Fruit fly (Drosophila melanogaster) whole organism, prepupa: ENCODE results near the gene Tmtc4.

Source experiments
- CG10669 ChIP-seq: fragments of 200-800 bp; sonication (Bioruptor generic); optimal IDR thresholded peaks from 3 replicates; lab custom pipeline; 2018; ENCODE audit warnings: missing biosample characterization, mild to moderate bottlenecking, missing genetic modification characterization, moderate library complexity
- CG11762 ChIP-seq: fragments of 200-800 bp; sonication (Bioruptor generic); optimal IDR thresholded peaks from 3 replicates; lab custom pipeline; 2016; ENCODE audit warnings: missing biosample characterization, missing genetic modification characterization; ENCODE audit not compliant: insufficient read depth
- CG34406 ChIP-seq: fragments of 200-800 bp; sonication (Bioruptor generic); optimal IDR thresholded peaks from 3 replicates; lab custom pipeline; 2016; ENCODE audit warnings: missing biosample characterization, missing genetic modification characterization
- CG6276 ChIP-seq: fragments of 200-800 bp; sonication (Bioruptor generic); optimal IDR thresholded peaks from 2 replicates; lab custom pipeline; 2017; ENCODE audit warnings: missing biosample characterization, mild to moderate bottlenecking, missing genetic modification characterization
- Gug ChIP-seq: fragments of 200-800 bp; sonication (Bioruptor generic); IDR thresholded peaks from 2 replicates; pipeline ENCODE4 v1.3.6; 2022; ENCODE audit warnings: missing biosample characterization, missing genetic modification characterization
- Hr39 ChIP-seq: fragments of 200-800 bp; sonication (Bioruptor generic); optimal IDR thresholded peaks from 2 replicates; lab custom pipeline; 2016; ENCODE audit warnings: missing biosample characterization, missing genetic modification characterization
- cyc ChIP-seq: fragments of 200-800 bp; sonication (Bioruptor generic); optimal IDR thresholded peaks from 3 replicates; lab custom pipeline; 2016; ENCODE audit warnings: missing biosample characterization, missing genetic modification characterization
- dac ChIP-seq: fragments of 200-800 bp; sonication (Bioruptor generic); optimal IDR thresholded peaks from 2 replicates; lab custom pipeline; 2017; ENCODE audit warnings: missing biosample characterization, mild to moderate bottlenecking, missing genetic modification characterization
- dsx ChIP-seq: fragments of 200-800 bp; optimal IDR thresholded peaks from 3 replicates; lab custom pipeline; 2019; ENCODE audit warnings: missing biosample characterization, mild to moderate bottlenecking, missing genetic modification characterization, moderate library complexity; ENCODE audit not compliant: poor library complexity, severe bottlenecking
- esn ChIP-seq: fragments of 200-800 bp; sonication (Bioruptor generic); optimal IDR thresholded peaks from 2 replicates; lab custom pipeline; 2016; ENCODE audit warnings: missing biosample characterization, mild to moderate bottlenecking, missing genetic modification characterization, moderate library complexity
- salr ChIP-seq, 2 experiments: fragments of 200-800 bp; sonication (Bioruptor generic); optimal IDR thresholded peaks; 3 replicates each; lab custom pipeline; 2016 to 2018; ENCODE audit warnings: missing biosample characterization in 2 of 2, missing genetic modification characterization in 2 of 2, mild to moderate bottlenecking in 1 of 2
- vri ChIP-seq: fragments of 200-800 bp; sonication (Bioruptor generic); optimal IDR thresholded peaks from 3 replicates; lab custom pipeline; 2016; ENCODE audit warnings: missing biosample characterization, mild to moderate bottlenecking, missing genetic modification characterization

DNA sequence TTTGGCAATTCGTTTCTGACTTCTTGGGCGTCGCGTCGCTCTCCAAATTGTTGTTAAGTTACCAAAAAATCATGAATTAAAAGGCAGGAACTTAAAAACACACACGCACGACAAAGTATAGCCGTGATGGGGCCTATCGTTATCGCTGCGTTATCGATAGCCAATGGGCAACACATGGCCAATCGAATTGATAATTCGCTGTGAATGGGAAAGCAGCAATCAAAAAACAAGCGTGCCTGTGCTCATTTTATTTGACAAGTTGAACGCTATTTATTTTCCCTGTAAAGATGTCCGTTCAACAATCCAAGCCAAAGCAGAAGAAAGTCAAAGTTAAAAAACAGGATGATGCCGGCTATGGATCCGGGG lies 5.0 kb upstream of the Tmtc4 start, which contains the start of the genes Surf4 and CG31301:
- TF ChIP-seq Hr39 (no peak), Gug (GFP tag; lab: Robert Waterston, UW) (no peak), CG10669 (GFP tag; lab: Kevin White, UChicago) (no peak), salr (GFP tag; optimal IDR thresholded peaks at IDR 0.05; lab: Kevin White, UChicago) (no peak), CG11762 (no peak), CG34406 (GFP tag; lab: Kevin White, UChicago) (no peak), cyc (GFP tag; lab: Kevin White, UChicago) (no peak), CG6276 (GFP tag; lab: Kevin White, UChicago) (no peak), dac (GFP tag; lab: Kevin White, UChicago) (no peak), vri (GFP tag; lab: Kevin White, UChicago) (no peak), esn (peak; percentile 9), dsx (GFP tag; lab: Kevin White, UChicago) (peak; percentile 91)
